Worm (Caenorhabditis elegans): ENCODE data around the gene F28A12.3.

Gene F28A12.3

DNA sequence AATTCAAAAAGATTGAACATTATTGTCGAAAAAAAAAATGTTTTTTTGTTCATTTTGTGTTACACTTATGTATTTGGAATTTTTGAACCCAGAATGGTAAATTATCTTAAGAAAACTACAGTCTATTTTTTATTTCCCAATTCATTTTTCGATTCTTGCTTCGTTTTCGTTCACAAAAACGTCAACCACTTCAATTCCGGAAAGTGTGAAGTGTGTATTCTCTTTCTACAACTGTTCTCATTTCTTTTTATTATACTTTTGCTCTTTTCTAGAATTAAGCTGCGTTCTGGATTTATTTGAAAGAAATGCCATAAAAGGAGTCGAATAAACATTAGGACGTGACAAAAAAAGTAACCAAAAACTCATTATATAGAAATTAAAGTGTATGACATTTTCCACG, 18.9 kb downstream of the F28A12.3 start, which contains the start of gene F41E6.1:
Gene F41E6.1 (plus strand): TSS at position 301 of the 400 bp plus-strand sequence.
- TF ChIP-seq hmg-4 (GFP tag; optimal IDR thresholded peaks at IDR 0.05) (no peak), sea-1 (GFP tag; conservative IDR thresholded peaks at IDR 0.05) (no peak), hmbx-1 (tag; optimal IDR thresholded peaks at IDR 0.05) (no peak), ets-7 (tag; optimal IDR thresholded peaks at IDR 0.05) (no peak), scrt-1 (GFP tag; IDR thresholded peaks at IDR 0.05) (no peak), tbx-37 (GFP tag; conservative IDR thresholded peaks at IDR 0.05) (no peak), tra-4 (tag; optimal IDR thresholded peaks at IDR 0.05) (no peak), B0310.2 (tag; optimal IDR thresholded peaks at IDR 0.05) (no peak), pes-1 (GFP tag; IDR thresholded peaks at IDR 0.05) (no peak), hnd-1 (tag; optimal IDR thresholded peaks at IDR 0.05) (no peak), ama-1 (optimal IDR thresholded peaks at IDR 0.05) (no peak)

DNA sequence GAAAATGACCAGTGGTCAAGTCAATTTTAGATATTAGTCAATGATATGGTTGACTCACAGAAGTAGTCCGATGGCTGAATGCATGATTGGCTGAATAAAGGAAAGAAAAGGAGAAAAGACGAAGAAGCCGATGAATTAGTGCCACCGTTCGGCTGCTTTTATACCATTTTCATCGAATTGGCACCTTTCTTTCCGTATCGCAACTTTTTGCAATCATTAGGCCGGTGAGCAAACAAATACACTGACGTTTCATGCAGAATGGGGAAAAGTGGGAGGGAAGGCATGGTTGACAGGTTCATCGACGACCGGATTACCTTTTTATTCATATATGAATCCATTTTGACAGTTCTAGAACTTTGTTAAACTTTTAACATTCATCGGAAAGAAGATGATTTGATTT, 20.0 kb downstream of the F28A12.3 start, which contains the start of gene idpc-2:
Gene idpc-2 (minus strand): TSS at position 101 of the 400 bp plus-strand sequence.
- no peak for TF ChIP-seq hmg-4 (GFP tag; optimal IDR thresholded peaks at IDR 0.05)
- TF ChIP-seq sea-1 (GFP tag; conservative IDR thresholded peaks at IDR 0.05), result no peak
- no peak for TF ChIP-seq aly-1 (tag; optimal IDR thresholded peaks at IDR 0.05)
- TF ChIP-seq ceh-36 (tag; optimal IDR thresholded peaks at IDR 0.05), result no peak
- no peak for TF ChIP-seq F13C5.2 (tag; optimal IDR thresholded peaks at IDR 0.05)
- no peak for TF ChIP-seq ets-7 (tag; optimal IDR thresholded peaks at IDR 0.05)
- TF ChIP-seq hmbx-1 (tag; optimal IDR thresholded peaks at IDR 0.05), result no peak
- TF ChIP-seq ama-1 (optimal IDR thresholded peaks at IDR 0.05), result no peak
- TF ChIP-seq tbx-11 (GFP tag; IDR thresholded peaks at IDR 0.05), result no peak
- TF ChIP-seq ceh-13 (GFP tag; optimal IDR thresholded peaks at IDR 0.05), result no peak
- TF ChIP-seq hnd-1 (tag; optimal IDR thresholded peaks at IDR 0.05), result no peak
- TF ChIP-seq scrt-1 (GFP tag; IDR thresholded peaks at IDR 0.05), result no peak
- TF ChIP-seq B0310.2 (tag; optimal IDR thresholded peaks at IDR 0.05), result no peak
- TF ChIP-seq tbx-37 (GFP tag; conservative IDR thresholded peaks at IDR 0.05), result no peak

DNA sequence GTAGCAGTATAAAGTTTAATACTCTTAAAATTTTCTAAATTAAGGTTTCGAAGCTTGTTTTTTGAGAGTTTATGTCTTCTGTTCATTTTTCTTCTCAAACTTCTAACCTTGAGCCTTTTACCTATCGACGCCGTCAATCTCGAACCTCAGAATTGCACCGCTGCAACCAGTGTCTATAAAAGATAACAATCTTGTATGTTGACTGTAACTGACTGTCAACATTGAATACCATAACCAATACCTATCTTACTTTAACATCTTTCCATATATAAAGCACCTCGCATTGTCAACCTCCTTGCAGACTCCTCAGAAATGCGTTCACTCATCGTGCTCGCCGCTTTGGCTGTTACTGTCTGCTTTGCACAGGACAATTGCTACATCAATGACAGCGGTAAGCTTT, 22.4 kb downstream of the F28A12.3 start, which contains the start of gene grd-5:
Gene grd-5 (plus strand): TSS at position 295 of the 400 bp plus-strand sequence.
- no peak for TF ChIP-seq hmg-4 (GFP tag; optimal IDR thresholded peaks at IDR 0.05)
- TF ChIP-seq F13C5.2 (tag; optimal IDR thresholded peaks at IDR 0.05), result no peak
- TF ChIP-seq hmbx-1 (tag; optimal IDR thresholded peaks at IDR 0.05), result no peak
- TF ChIP-seq B0310.2 (tag; optimal IDR thresholded peaks at IDR 0.05), result no peak
- TF ChIP-seq ama-1 (optimal IDR thresholded peaks at IDR 0.05), result no peak
- TF ChIP-seq tbx-11 (GFP tag; IDR thresholded peaks at IDR 0.05), result no peak
- no peak for TF ChIP-seq aly-1 (tag; optimal IDR thresholded peaks at IDR 0.05)
- no peak for TF ChIP-seq hnd-1 (tag; optimal IDR thresholded peaks at IDR 0.05)
- TF ChIP-seq tra-4 (tag; optimal IDR thresholded peaks at IDR 0.05), result no peak
- TF ChIP-seq pes-1 (GFP tag; IDR thresholded peaks at IDR 0.05), result no peak
- no peak for TF ChIP-seq ets-7 (tag; optimal IDR thresholded peaks at IDR 0.05)
- TF ChIP-seq flt-1 (GFP tag; IDR thresholded peaks at IDR 0.05), result no peak
- no peak for TF ChIP-seq tbx-37 (GFP tag; conservative IDR thresholded peaks at IDR 0.05)
- TF ChIP-seq sea-1 (GFP tag; conservative IDR thresholded peaks at IDR 0.05), result no peak
- TF ChIP-seq ceh-36 (tag; optimal IDR thresholded peaks at IDR 0.05), result no peak
- no peak for TF ChIP-seq ceh-13 (GFP tag; optimal IDR thresholded peaks at IDR 0.05)
- no peak for TF ChIP-seq scrt-1 (GFP tag; IDR thresholded peaks at IDR 0.05)

DNA sequence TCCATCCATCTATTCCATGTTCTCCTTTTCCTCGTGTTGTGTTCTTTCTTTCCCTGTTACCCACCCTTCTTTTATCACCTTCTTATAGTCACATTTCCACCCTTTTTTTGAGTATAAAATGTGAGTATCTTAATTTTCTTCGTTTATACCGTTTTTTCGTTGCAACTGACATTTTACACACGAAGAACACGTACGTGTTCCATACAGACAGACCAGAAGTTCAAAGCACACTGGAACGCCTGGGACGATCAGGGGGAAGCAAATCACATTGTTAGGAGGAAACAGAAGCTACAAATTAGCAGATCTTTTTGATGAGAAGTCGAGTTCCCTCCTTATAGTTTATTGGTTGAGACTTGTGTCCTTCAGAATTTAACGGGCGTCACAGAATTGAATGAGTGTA, 25.5 kb downstream of the F28A12.3 start:
- TF ChIP-seq F13C5.2 (tag; optimal IDR thresholded peaks at IDR 0.05) (no peak), ceh-13 (GFP tag; optimal IDR thresholded peaks at IDR 0.05) (no peak), sea-1 (GFP tag; conservative IDR thresholded peaks at IDR 0.05) (no peak), scrt-1 (GFP tag; IDR thresholded peaks at IDR 0.05) (no peak), flt-1 (GFP tag; IDR thresholded peaks at IDR 0.05) (no peak), ceh-36 (tag; optimal IDR thresholded peaks at IDR 0.05) (no peak), tbx-11 (GFP tag; IDR thresholded peaks at IDR 0.05) (no peak), aly-1 (tag; optimal IDR thresholded peaks at IDR 0.05) (no peak), pes-1 (GFP tag; IDR thresholded peaks at IDR 0.05) (no peak)

DNA sequence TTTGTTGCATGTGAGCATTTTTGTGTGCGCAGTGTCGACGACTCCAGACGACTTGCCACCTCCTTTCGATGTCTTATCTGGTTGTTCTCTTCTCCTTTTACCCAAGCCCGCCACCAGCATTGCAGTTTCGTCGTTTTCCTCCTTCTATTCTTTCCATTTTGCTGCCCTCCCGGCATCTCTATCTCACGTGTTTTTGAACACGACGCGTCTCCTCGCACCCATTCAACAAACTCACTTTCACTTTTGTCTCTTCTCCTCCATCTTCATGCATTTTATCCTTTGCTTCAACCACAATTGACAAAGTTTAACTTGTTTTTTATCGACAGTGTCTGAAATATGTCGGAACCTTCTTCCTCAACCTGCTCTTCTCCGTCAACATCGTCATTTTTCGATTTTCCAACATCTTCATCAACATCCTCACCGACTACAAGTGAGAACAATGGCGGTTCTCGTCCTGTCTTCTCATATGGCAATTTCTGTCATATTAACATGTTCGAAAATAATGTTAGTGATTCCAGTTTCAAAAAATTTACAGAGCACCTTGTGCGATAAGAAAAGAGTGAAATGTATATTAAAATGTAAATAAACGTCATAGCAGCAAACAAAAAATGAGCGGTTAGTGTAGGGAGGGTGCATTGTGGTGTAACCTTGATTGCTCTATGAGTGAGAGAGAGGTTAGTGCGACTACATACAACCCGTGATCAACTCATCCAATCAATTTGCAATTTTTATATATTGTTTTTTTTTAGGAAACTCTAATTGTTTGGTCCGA, 30.3 kb downstream of the F28A12.3 start, which contains the start of gene fip-4:
Gene fip-4 (minus strand): TSS at position 636 of the 772 bp plus-strand sequence.
- TF ChIP-seq ets-7 (tag; optimal IDR thresholded peaks at IDR 0.05), result no peak
- no peak for TF ChIP-seq flt-1 (GFP tag; IDR thresholded peaks at IDR 0.05)
- TF ChIP-seq B0310.2 (tag; optimal IDR thresholded peaks at IDR 0.05), result no peak
- no peak for TF ChIP-seq hmbx-1 (tag; optimal IDR thresholded peaks at IDR 0.05)

DNA sequence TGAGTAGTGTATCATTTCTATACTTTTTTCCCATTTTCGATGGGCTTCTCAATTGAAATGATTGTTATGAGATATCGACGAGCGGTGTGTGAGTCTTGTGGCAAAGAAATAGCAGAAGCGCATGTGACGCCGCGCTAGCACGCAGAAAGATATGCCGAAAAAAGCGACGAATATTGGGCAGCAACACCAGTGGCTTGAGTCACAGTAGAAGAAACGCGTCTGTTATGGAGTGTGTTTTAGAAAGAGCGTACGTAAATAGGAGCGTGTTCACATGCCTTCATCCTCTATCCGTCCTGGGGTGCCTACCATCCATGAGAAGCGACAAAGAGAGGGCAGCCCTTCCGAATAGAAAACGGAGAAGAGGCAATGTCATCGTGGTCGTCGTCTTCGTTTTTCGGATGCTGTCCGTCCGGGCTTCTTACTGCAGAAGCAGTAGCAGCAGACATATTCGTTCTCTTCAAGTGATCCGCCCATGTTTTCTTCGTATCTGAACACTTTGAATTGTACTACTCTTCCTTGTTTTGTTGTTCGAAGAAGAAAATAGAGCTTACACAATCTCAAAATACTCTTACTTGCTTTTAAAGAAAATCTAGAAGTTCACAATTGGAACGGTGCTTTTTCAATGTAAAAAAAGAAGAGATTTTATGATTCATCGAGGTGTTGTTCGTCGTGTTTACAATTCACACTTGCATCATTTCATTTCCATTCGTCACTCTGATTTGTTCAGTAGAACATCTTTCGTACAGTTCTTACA, 31.2 kb downstream of the F28A12.3 start:
- TF ChIP-seq flt-1 (GFP tag; IDR thresholded peaks at IDR 0.05) (no peak), pes-1 (GFP tag; IDR thresholded peaks at IDR 0.05) (no peak), tra-4 (tag; optimal IDR thresholded peaks at IDR 0.05) (no peak), sea-1 (GFP tag; conservative IDR thresholded peaks at IDR 0.05) (no peak), tbx-37 (GFP tag; conservative IDR thresholded peaks at IDR 0.05) (no peak), hmbx-1 (tag; optimal IDR thresholded peaks at IDR 0.05) (no peak), F13C5.2 (tag; optimal IDR thresholded peaks at IDR 0.05) (no peak), ets-7 (tag; optimal IDR thresholded peaks at IDR 0.05) (no peak), tbx-11 (GFP tag; IDR thresholded peaks at IDR 0.05) (no peak), aly-1 (tag; optimal IDR thresholded peaks at IDR 0.05) (peak; percentile 18), scrt-1 (GFP tag; IDR thresholded peaks at IDR 0.05) (no peak), B0310.2 (tag; optimal IDR thresholded peaks at IDR 0.05) (peak; percentile 28), ama-1 (optimal IDR thresholded peaks at IDR 0.05) (no peak), ceh-13 (GFP tag; optimal IDR thresholded peaks at IDR 0.05) (no peak), hmg-4 (GFP tag; optimal IDR thresholded peaks at IDR 0.05) (no peak), hnd-1 (tag; optimal IDR thresholded peaks at IDR 0.05) (no peak), ceh-36 (tag; optimal IDR thresholded peaks at IDR 0.05) (no peak)
